Worm (Caenorhabditis elegans) whole organism, mixed stage, embryonic: Measurements from ENCODE around the gene F57C12.2.

Source experiments
- M03D4.4 ChIP-seq: sonication (generic microtip); optimal IDR thresholded peaks from 2 replicates; lab custom pipeline; 2017; ENCODE audit warnings: mild to moderate bottlenecking, missing genetic modification characterization, missing compliant biosample characterization
- bed-3 ChIP-seq: fragments of 200-800 bp; sonication (Bioruptor generic); optimal IDR thresholded peaks from 3 replicates; lab custom pipeline; 2018; ENCODE audit warnings: mild to moderate bottlenecking, missing genetic modification characterization, moderate library complexity, missing compliant biosample characterization
- ceh-39 ChIP-seq: fragments of 150-350 bp; optimal IDR thresholded peaks from 2 replicates; lab custom pipeline; 2014; ENCODE audit warnings: missing biosample characterization, missing genetic modification characterization
- ceh-43 ChIP-seq: fragments of 200-800 bp; sonication (Bioruptor generic); optimal IDR thresholded peaks from 2 replicates; lab custom pipeline; 2018; ENCODE audit warnings: mild to moderate bottlenecking, missing genetic modification characterization, moderate library complexity, missing compliant biosample characterization
- ceh-83 ChIP-seq: fragments of 200-800 bp; sonication (Bioruptor generic); optimal IDR thresholded peaks from 2 replicates; lab custom pipeline; 2018; ENCODE audit warnings: mild to moderate bottlenecking, missing genetic modification characterization, missing compliant biosample characterization
- ces-1 ChIP-seq: fragments of 150-350 bp; optimal IDR thresholded peaks from 2 replicates; lab custom pipeline; 2014; ENCODE audit warnings: missing biosample characterization, missing genetic modification reagents, missing genetic modification characterization
- cnd-1 ChIP-seq: fragments of 200-800 bp; sonication (Bioruptor generic); optimal IDR thresholded peaks from 2 replicates; lab custom pipeline; 2018; ENCODE audit warnings: mild to moderate bottlenecking, missing genetic modification characterization, missing compliant biosample characterization
- drap-1 ChIP-seq: fragments of 200-800 bp; sonication (Bioruptor generic); optimal IDR thresholded peaks from 3 replicates; lab custom pipeline; 2018; ENCODE audit warnings: mild to moderate bottlenecking, missing genetic modification characterization, missing compliant biosample characterization
- elt-3 ChIP-seq: fragments of 150-350 bp; optimal IDR thresholded peaks from 2 replicates; lab custom pipeline; 2014; ENCODE audit warnings: missing biosample characterization, missing genetic modification characterization
- flh-1 ChIP-seq: fragments of 200-800 bp; sonication (Bioruptor generic); optimal IDR thresholded peaks from 2 replicates; lab custom pipeline; 2018; ENCODE audit warnings: mild to moderate bottlenecking, missing genetic modification characterization, moderate library complexity, missing compliant biosample characterization
- ham-2 ChIP-seq: fragments of 200-800 bp; sonication (Bioruptor generic); optimal IDR thresholded peaks from 2 replicates; lab custom pipeline; 2018; ENCODE audit warnings: mild to moderate bottlenecking, missing genetic modification characterization, missing compliant biosample characterization
- hlh-1 ChIP-seq: fragments of 150-350 bp; optimal IDR thresholded peaks from 2 replicates; lab custom pipeline; 2014; ENCODE audit warnings: missing biosample characterization, missing genetic modification reagents, missing genetic modification characterization
- lin-13 ChIP-seq: fragments of 150-350 bp; optimal IDR thresholded peaks from 2 replicates; lab custom pipeline; 2014; ENCODE audit warnings: missing biosample characterization, missing genetic modification characterization
- lin-32 ChIP-seq: fragments of 200-800 bp; sonication (Bioruptor generic); optimal IDR thresholded peaks from 2 replicates; lab custom pipeline; 2018; ENCODE audit warnings: mild to moderate bottlenecking, missing genetic modification characterization, missing compliant biosample characterization
- lsy-2 ChIP-seq: fragments of 150-350 bp; optimal IDR thresholded peaks from 2 replicates; lab custom pipeline; 2014; ENCODE audit warnings: missing biosample characterization, missing genetic modification characterization
- mab-5 ChIP-seq: fragments of 150-350 bp; optimal IDR thresholded peaks from 2 replicates; lab custom pipeline; 2014; ENCODE audit warnings: missing biosample characterization, missing genetic modification characterization
- mep-1 ChIP-seq: fragments of 150-350 bp; optimal IDR thresholded peaks from 2 replicates; lab custom pipeline; 2017; ENCODE audit warnings: missing biosample characterization, missing genetic modification reagents, missing genetic modification characterization, inconsistent platforms
- mls-2 ChIP-seq: sonication (generic microtip); optimal IDR thresholded peaks from 2 replicates; lab custom pipeline; 2016; ENCODE audit warnings: mild to moderate bottlenecking, missing genetic modification characterization, moderate library complexity, missing compliant biosample characterization
- nhr-12 ChIP-seq: fragments of 150-350 bp; optimal IDR thresholded peaks from 2 replicates; lab custom pipeline; 2014; ENCODE audit warnings: missing biosample characterization, missing genetic modification characterization
- nhr-2 ChIP-seq: fragments of 150-350 bp; optimal IDR thresholded peaks from 2 replicates; lab custom pipeline; 2014; ENCODE audit warnings: missing biosample characterization, missing genetic modification characterization
- nhr-237 ChIP-seq: fragments of 150-350 bp; optimal IDR thresholded peaks from 2 replicates; lab custom pipeline; 2014; ENCODE audit warnings: missing biosample characterization, missing genetic modification characterization
- nhr-28 ChIP-seq: fragments of 150-350 bp; optimal IDR thresholded peaks from 2 replicates; lab custom pipeline; 2014; ENCODE audit warnings: missing biosample characterization, missing genetic modification characterization
- nhr-76 ChIP-seq: sonication (generic microtip); optimal IDR thresholded peaks from 2 replicates; lab custom pipeline; 2017; ENCODE audit warnings: missing biosample characterization, missing genetic modification characterization
- pha-4 ChIP-seq: fragments of 150-350 bp; optimal IDR thresholded peaks from 2 replicates; lab custom pipeline; 2018; ENCODE audit warnings: missing biosample characterization, missing genetic modification reagents, missing genetic modification characterization
- sptf-1 ChIP-seq: sonication (generic microtip); optimal IDR thresholded peaks from 2 replicates; lab custom pipeline; 2017; ENCODE audit warnings: mild to moderate bottlenecking, missing genetic modification characterization, moderate library complexity, missing compliant biosample characterization
- tbx-8 ChIP-seq: fragments of 200-800 bp; sonication (Bioruptor generic); optimal IDR thresholded peaks from 2 replicates; lab custom pipeline; 2018; ENCODE audit warnings: mild to moderate bottlenecking, missing genetic modification characterization, moderate library complexity, missing compliant biosample characterization
- unc-120 ChIP-seq: sonication (generic microtip); optimal IDR thresholded peaks from 2 replicates; lab custom pipeline; 2017; ENCODE audit warnings: missing genetic modification characterization, missing compliant biosample characterization; ENCODE audit not compliant: poor library complexity, severe bottlenecking
- unc-62 ChIP-seq: fragments of 150-350 bp; optimal IDR thresholded peaks from 2 replicates; lab custom pipeline; 2014; ENCODE audit warnings: missing biosample characterization, missing genetic modification reagents, missing genetic modification characterization
- zip-8 ChIP-seq: fragments of 150-350 bp; optimal IDR thresholded peaks from 2 replicates; lab custom pipeline; 2014; ENCODE audit warnings: missing biosample characterization, missing genetic modification characterization
- ztf-11 ChIP-seq: fragments of 150-350 bp; optimal IDR thresholded peaks from 2 replicates; lab custom pipeline; 2014; ENCODE audit warnings: missing biosample characterization, missing genetic modification characterization

F57C12.2 gene

ce11 chrX:527663-528062, 23.5 kb downstream of the F57C12.2 start:
- TF ChIP-seq ces-1 (GFP tag; lab: Kevin White, UChicago) (no peak), lin-32 (no peak), ceh-43 (GFP tag; lab: Kevin White, UChicago) (no peak), unc-62 (no peak), ceh-83 (no peak), nhr-12 (no peak), M03D4.4 (no peak), lsy-2 (tag; lab: Kevin White, UChicago) (no peak), drap-1 (GFP tag; lab: Kevin White, UChicago) (no peak), cnd-1 (tag; lab: Kevin White, UChicago) (no peak), hlh-1 (no peak)

DNA sequence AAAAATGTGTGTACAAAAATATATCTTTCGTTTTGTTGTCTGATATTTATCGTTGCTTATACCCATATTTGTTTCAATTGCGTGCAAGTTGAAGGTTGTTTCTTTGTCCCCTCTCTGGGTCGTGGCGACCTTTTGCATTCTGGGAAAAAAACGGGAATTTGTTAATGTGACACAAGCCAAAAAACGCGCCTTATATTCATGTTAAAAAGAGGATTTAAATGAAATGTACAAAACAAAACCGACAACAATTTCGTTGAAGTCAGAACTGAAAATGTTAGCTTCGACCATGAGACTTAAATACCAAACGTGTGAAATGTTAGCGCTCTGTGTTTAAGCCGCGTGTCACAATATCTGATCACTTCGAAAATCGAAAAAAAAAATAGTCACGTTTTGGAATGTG, 26.7 kb downstream of the F57C12.2 start:
- TF ChIP-seq unc-62: no peak
- TF ChIP-seq M03D4.4: no peak

ce11 chrX:520881-521280, 30.3 kb downstream of the F57C12.2 start, which contains the start of gene B0310.3:
Gene B0310.3 (minus strand): TSS chrX:520981.
- TF ChIP-seq lsy-2 (tag; lab: Kevin White, UChicago) (no peak), lin-32 (no peak), lin-13 (no peak), elt-3 (tag; lab: Kevin White, UChicago) (no peak), ceh-83 (no peak), unc-62 (no peak), drap-1 (GFP tag; lab: Kevin White, UChicago) (no peak), mls-2 (no peak), nhr-237 (tag; lab: Kevin White, UChicago) (no peak)

- TF ChIP-seq lin-13 (no peak), drap-1 (GFP tag; lab: Kevin White, UChicago) (no peak), nhr-76 (tag; lab: Kevin White, UChicago) (no peak), bed-3 (GFP tag; lab: Kevin White, UChicago) (no peak), pha-4 (tag; lab: Kevin White, UChicago) (no peak), nhr-237 (tag; lab: Kevin White, UChicago) (no peak), lin-32 (no peak), mls-2 (no peak), cnd-1 (tag; lab: Kevin White, UChicago) (no peak), tbx-8 (GFP tag; lab: Kevin White, UChicago) (no peak), flh-1 (no peak), mep-1 (tag; lab: Kevin White, UChicago) (no peak), ceh-39 (tag; lab: Kevin White, UChicago) (no peak)
Measured at ce11 chrX:514023-514422, 37.2 kb downstream of the F57C12.2 start.

ce11 chrX:506848-507247, 44.3 kb downstream of the F57C12.2 start, which contains the start of gene B0310.2:
Gene B0310.2 (minus strand): TSS chrX:506948.
- no peak for TF ChIP-seq sptf-1 (tag; lab: Kevin White, UChicago)
- no peak for TF ChIP-seq ztf-11 (tag; lab: Kevin White, UChicago)
- no peak for TF ChIP-seq nhr-28 (tag; lab: Kevin White, UChicago)
- TF ChIP-seq mab-5 (tag; lab: Kevin White, UChicago): no peak
- no peak for TF ChIP-seq tbx-8 (GFP tag; lab: Kevin White, UChicago)
- no peak for TF ChIP-seq lin-32
- no peak for TF ChIP-seq lin-13
- TF ChIP-seq nhr-2: no peak
- no peak for TF ChIP-seq bed-3 (GFP tag; lab: Kevin White, UChicago)
- no peak for TF ChIP-seq zip-8 (tag; lab: Kevin White, UChicago)
- no peak for TF ChIP-seq flh-1
- TF ChIP-seq unc-120: no peak
- TF ChIP-seq ham-2 (GFP tag; lab: Kevin White, UChicago): no peak
- TF ChIP-seq lsy-2 (tag; lab: Kevin White, UChicago): no peak
- TF ChIP-seq hlh-1: no peak
- no peak for TF ChIP-seq ces-1 (GFP tag; lab: Kevin White, UChicago)
- TF ChIP-seq, all 35 proteins: peak for 0

ce11 chrX:505014-505413, 46.2 kb downstream of the F57C12.2 start:
- TF ChIP-seq nhr-2: no peak
- TF ChIP-seq ztf-11 (tag; lab: Kevin White, UChicago): no peak
- no peak for TF ChIP-seq ceh-39 (tag; lab: Kevin White, UChicago)
- no peak for TF ChIP-seq ceh-43 (GFP tag; lab: Kevin White, UChicago)
- TF ChIP-seq zip-8 (tag; lab: Kevin White, UChicago): no peak
- no peak for TF ChIP-seq elt-3 (tag; lab: Kevin White, UChicago)
- TF ChIP-seq, all 35 proteins: peak for 0
